Worm (Caenorhabditis elegans) whole organism, L1 larva: ENCODE measurements around the gene Y105C5B.17.
A peak's percentile ranks its signal among the peaks of the same experiment; 100 is the strongest.

Experiments
- C16A3.4 ChIP-seq: fragments of 150-350 bp; optimal IDR thresholded peaks from 2 replicates; lab custom pipeline; 2014; ENCODE audit warnings: missing biosample characterization, missing genetic modification characterization
- aly-2 ChIP-seq: fragments of 150-350 bp; optimal IDR thresholded peaks from 2 replicates; lab custom pipeline; 2014; ENCODE audit warnings: missing biosample characterization, missing genetic modification characterization
- ceh-88 ChIP-seq: fragments of 200-800 bp; sonication (Bioruptor generic); IDR thresholded peaks from 2 replicates; pipeline ENCODE4 v1.3.6; 2022; ENCODE audit warnings: missing genetic modification characterization, missing compliant biosample characterization
- ceh-90 ChIP-seq: sonication (generic microtip); optimal IDR thresholded peaks from 2 replicates; lab custom pipeline; 2016; ENCODE audit warnings: missing genetic modification characterization, missing compliant biosample characterization
- efl-1 ChIP-seq, 4 experiments: fragments of 150-350 bp; optimal IDR thresholded peaks in 3 of 4; peaks in 1 of 4; 1 replicate in 1 of 4; 2 replicates in 3 of 4; lab custom pipeline; 2014; ENCODE audit warnings: missing biosample characterization in 2 of 4, missing genetic modification characterization in 2 of 4, missing genetic modification reagents in 2 of 4
- egl-27 ChIP-seq, 2 experiments: fragments of 150-350 bp in 1 of 2; sonication (generic microtip); optimal IDR thresholded peaks; 3 replicates each; lab custom pipeline; 2017 to 2018; ENCODE audit warnings: missing biosample characterization in 2 of 2, missing genetic modification characterization in 2 of 2, missing genetic modification reagents in 2 of 2
- elt-2 ChIP-seq: sonication (generic microtip); optimal IDR thresholded peaks from 2 replicates; lab custom pipeline; 2016; ENCODE audit warnings: missing genetic modification characterization, mild to moderate bottlenecking, inconsistent platforms, missing compliant biosample characterization, missing genetic modification reagents
- elt-3 ChIP-seq, 6 experiments: fragments of 150-350 bp in 1 of 6; sonication (generic microtip); optimal IDR thresholded peaks; 2 replicates each; lab custom pipeline; 2017 to 2018; ENCODE audit warnings: missing biosample characterization in 6 of 6, missing genetic modification characterization in 6 of 6, inconsistent platforms in 1 of 6
- ets-5 ChIP-seq: fragments of 200-800 bp; sonication (Bioruptor generic); IDR thresholded peaks from 2 replicates; pipeline ENCODE4 v1.3.6; 2022; ENCODE audit warnings: missing genetic modification characterization, missing compliant biosample characterization
- fkh-10 ChIP-seq: sonication (generic microtip); optimal IDR thresholded peaks from 2 replicates; lab custom pipeline; 2017; ENCODE audit warnings: missing biosample characterization, missing genetic modification reagents, missing genetic modification characterization
- hlh-17 ChIP-seq: fragments of 200-800 bp; sonication (Bioruptor generic); optimal IDR thresholded peaks from 2 replicates; lab custom pipeline; 2018; ENCODE audit warnings: missing genetic modification characterization, mild to moderate bottlenecking, missing compliant biosample characterization, moderate library complexity, borderline replicate concordance
- hlh-4 ChIP-seq: sonication (generic microtip); optimal IDR thresholded peaks from 2 replicates; lab custom pipeline; 2016; ENCODE audit warnings: mild to moderate bottlenecking, missing genetic modification characterization, missing compliant biosample characterization
- lin-13 ChIP-seq: fragments of 150-350 bp; optimal IDR thresholded peaks from 2 replicates; lab custom pipeline; 2014; ENCODE audit warnings: missing biosample characterization, missing genetic modification reagents, missing genetic modification characterization
- lin-14 ChIP-seq: fragments of 200-800 bp; sonication (Bioruptor generic); optimal IDR thresholded peaks from 2 replicates; lab custom pipeline; 2018; ENCODE audit warnings: mild to moderate bottlenecking, missing genetic modification characterization, moderate library complexity, missing compliant biosample characterization
- lin-35 ChIP-seq, 2 experiments: fragments of 150-350 bp; optimal IDR thresholded peaks; 2 replicates each; lab custom pipeline; 2014; ENCODE audit warnings: missing biosample characterization in 2 of 2, missing genetic modification characterization in 2 of 2, missing genetic modification reagents in 2 of 2
- lin-39 ChIP-seq: fragments of 150-350 bp; optimal IDR thresholded peaks from 2 replicates; lab custom pipeline; 2014; ENCODE audit warnings: missing biosample characterization, missing genetic modification reagents, missing genetic modification characterization
- lir-3 ChIP-seq: sonication (generic microtip); optimal IDR thresholded peaks from 2 replicates; lab custom pipeline; 2016; ENCODE audit warnings: mild to moderate bottlenecking, missing genetic modification characterization, moderate library complexity, missing compliant biosample characterization; ENCODE audit not compliant: poor library complexity
- lsy-2 ChIP-seq, 2 experiments: fragments of 150-350 bp; optimal IDR thresholded peaks; 2 replicates each; lab custom pipeline; 2014; ENCODE audit warnings: missing biosample characterization in 2 of 2, missing genetic modification characterization in 2 of 2
- mab-9 ChIP-seq: fragments of 200-800 bp; sonication (Bioruptor generic); IDR thresholded peaks from 2 replicates; pipeline ENCODE4 v1.3.6; 2022; ENCODE audit warnings: missing genetic modification reagents, missing genetic modification characterization, missing compliant biosample characterization
- mep-1 ChIP-seq: fragments of 150-350 bp; optimal IDR thresholded peaks from 2 replicates; lab custom pipeline; 2014; ENCODE audit warnings: missing biosample characterization, missing genetic modification characterization
- nhr-11 ChIP-seq: fragments of 150-350 bp; optimal IDR thresholded peaks from 2 replicates; lab custom pipeline; 2014; ENCODE audit warnings: missing biosample characterization, missing genetic modification characterization
- nhr-12 ChIP-seq: sonication (generic microtip); optimal IDR thresholded peaks from 2 replicates; lab custom pipeline; 2017; ENCODE audit warnings: missing biosample characterization, missing genetic modification characterization
- nhr-20 ChIP-seq: sonication (generic microtip); optimal IDR thresholded peaks from 2 replicates; lab custom pipeline; 2016; ENCODE audit warnings: mild to moderate bottlenecking, missing genetic modification characterization, missing compliant biosample characterization
- nhr-71 ChIP-seq: sonication (generic microtip); optimal IDR thresholded peaks from 2 replicates; lab custom pipeline; 2016; ENCODE audit warnings: mild to moderate bottlenecking, missing genetic modification characterization, moderate library complexity, missing compliant biosample characterization
- nhr-76 ChIP-seq: sonication (generic microtip); optimal IDR thresholded peaks from 2 replicates; lab custom pipeline; 2017; ENCODE audit warnings: missing biosample characterization, missing genetic modification characterization
- nhr-85 ChIP-seq: sonication (generic microtip); peaks from one replicate; lab custom pipeline; 2016; ENCODE audit warnings: missing genetic modification characterization, inconsistent platforms, missing compliant biosample characterization
- nhr-90 ChIP-seq: sonication (generic microtip); optimal IDR thresholded peaks from 2 replicates; lab custom pipeline; 2016; ENCODE audit warnings: mild to moderate bottlenecking, missing genetic modification characterization, missing compliant biosample characterization; ENCODE audit not compliant: poor library complexity
- pag-3 ChIP-seq: sonication (generic microtip); optimal IDR thresholded peaks from 2 replicates; lab custom pipeline; 2017; ENCODE audit warnings: missing genetic modification characterization, mild to moderate bottlenecking, missing compliant biosample characterization, antibody characterized with exemption, borderline replicate concordance; ENCODE audit not compliant: insufficient read depth
- pax-3 ChIP-seq: fragments of 200-800 bp; sonication (Bioruptor generic); optimal IDR thresholded peaks from 2 replicates; lab custom pipeline; 2018; ENCODE audit warnings: mild to moderate bottlenecking, missing genetic modification characterization, moderate library complexity, missing compliant biosample characterization
- pqm-1 ChIP-seq: sonication (generic microtip); optimal IDR thresholded peaks from 3 replicates; lab custom pipeline; 2017; ENCODE audit warnings: missing biosample characterization, missing genetic modification characterization
- sox-4 ChIP-seq: sonication (generic microtip); optimal IDR thresholded peaks from 2 replicates; lab custom pipeline; 2016; ENCODE audit warnings: missing genetic modification characterization, missing compliant biosample characterization
- sptf-1 ChIP-seq: fragments of 150-350 bp; optimal IDR thresholded peaks from 2 replicates; lab custom pipeline; 2014; ENCODE audit warnings: missing biosample characterization, missing genetic modification characterization
- sup-37 ChIP-seq: fragments of 200-800 bp; sonication (Bioruptor generic); optimal IDR thresholded peaks from 2 replicates; lab custom pipeline; 2018; ENCODE audit warnings: mild to moderate bottlenecking, missing genetic modification characterization, missing compliant biosample characterization
- tbx-2 ChIP-seq: sonication (generic microtip); optimal IDR thresholded peaks from 2 replicates; lab custom pipeline; 2016; ENCODE audit warnings: missing genetic modification characterization, missing compliant biosample characterization
- unc-130 ChIP-seq: fragments of 150-350 bp; optimal IDR thresholded peaks from 2 replicates; lab custom pipeline; 2017; ENCODE audit warnings: missing biosample characterization, missing genetic modification characterization, inconsistent platforms
- unc-62 ChIP-seq: fragments of 150-350 bp; optimal IDR thresholded peaks from 2 replicates; lab custom pipeline; 2014; ENCODE audit warnings: missing biosample characterization, missing genetic modification reagents, missing genetic modification characterization
- unc-86 ChIP-seq: sonication (generic microtip); optimal IDR thresholded peaks from 2 replicates; lab custom pipeline; 2016; ENCODE audit warnings: missing genetic modification characterization, missing compliant biosample characterization
- unc-98 ChIP-seq: fragments of 200-800 bp; sonication (Bioruptor generic); IDR thresholded peaks from 2 replicates; pipeline ENCODE4 v1.3.6; 2022; ENCODE audit warnings: missing genetic modification characterization, missing compliant biosample characterization
- zag-1 ChIP-seq: fragments of 150-350 bp; optimal IDR thresholded peaks from 2 replicates; lab custom pipeline; 2014; ENCODE audit warnings: missing biosample characterization, missing genetic modification characterization
- zip-4 ChIP-seq: fragments of 200-800 bp; sonication (Bioruptor generic); optimal IDR thresholded peaks from 2 replicates; lab custom pipeline; 2018; ENCODE audit warnings: mild to moderate bottlenecking, missing genetic modification characterization, moderate library complexity, missing compliant biosample characterization
- ztf-4 ChIP-seq: fragments of 150-350 bp; optimal IDR thresholded peaks from 2 replicates; lab custom pipeline; 2014; ENCODE audit warnings: missing biosample characterization, missing genetic modification characterization

The Y105C5B.17 gene

ce11 chrIV:15962801-15963200 is at the start of gene Y105C5B.17:
Gene Y105C5B.17 (plus strand): TSS chrIV:15963101.
- TF ChIP-seq zip-4 = no peak
- TF ChIP-seq unc-130 (tag; lab: Kevin White, UChicago) = no peak
- TF ChIP-seq efl-1 (optimal IDR thresholded peaks at IDR 0.05; lab: Kevin White, UChicago) = no peak
- TF ChIP-seq efl-1 (GFP tag; optimal IDR thresholded peaks at IDR 0.05 in 1 of 2; lab: Kevin White, UChicago) = no peak
- TF ChIP-seq C16A3.4 (tag; lab: Kevin White, UChicago) = no peak
- no peak for TF ChIP-seq lin-13 (GFP tag; lab: Kevin White, UChicago)

- TF ChIP-seq elt-2 (no peak), nhr-11 (tag; lab: Kevin White, UChicago) (no peak), egl-27 (tag; optimal IDR thresholded peaks at IDR 0.05; lab: Kevin White, UChicago) (no peak)
- TF ChIP-seq, all 84 proteins: peak for 0
Measured at ce11 chrIV:15915061-15915460, 47.8 kb upstream of the Y105C5B.17 start.

ce11 chrIV:15923000-15923399 is 39.9 kb upstream of the Y105C5B.17 start:
- TF ChIP-seq nhr-76 (no peak), zag-1 (tag; lab: Kevin White, UChicago) (no peak), efl-1 (optimal IDR thresholded peaks at IDR 0.05; lab: Kevin White, UChicago) (no peak), efl-1 (GFP tag; optimal IDR thresholded peaks at IDR 0.05 in 1 of 2; lab: Kevin White, UChicago) (peak in 1 of 2 experiments; percentile 5), ceh-90 (tag; lab: Kevin White, UChicago) (no peak), sox-4 (tag; lab: Kevin White, UChicago) (no peak)
- TF ChIP-seq, all 84 proteins: peak for 1

ce11 chrIV:15926746-15927145 is 36.2 kb upstream of the Y105C5B.17 start, which contains the start of gene Y105C5B.8:
Gene Y105C5B.8 (minus strand): TSS chrIV:15926846.
- TF ChIP-seq zip-4 = no peak
- no peak for TF ChIP-seq nhr-12 (tag; lab: Kevin White, UChicago)
- TF ChIP-seq sptf-1 (tag; lab: Kevin White, UChicago) = no peak
- TF ChIP-seq lin-14 (GFP tag; lab: Kevin White, UChicago) = no peak
- no peak for TF ChIP-seq hlh-4
- no peak for TF ChIP-seq nhr-20 (tag; lab: Kevin White, UChicago)
- no peak for TF ChIP-seq fkh-10 (GFP tag; lab: Kevin White, UChicago)
- no peak for TF ChIP-seq hlh-17 (GFP tag; lab: Kevin White, UChicago)
- TF ChIP-seq aly-2 (tag; lab: Kevin White, UChicago) = no peak
- TF ChIP-seq, all 84 proteins: peak for 0

DNA sequence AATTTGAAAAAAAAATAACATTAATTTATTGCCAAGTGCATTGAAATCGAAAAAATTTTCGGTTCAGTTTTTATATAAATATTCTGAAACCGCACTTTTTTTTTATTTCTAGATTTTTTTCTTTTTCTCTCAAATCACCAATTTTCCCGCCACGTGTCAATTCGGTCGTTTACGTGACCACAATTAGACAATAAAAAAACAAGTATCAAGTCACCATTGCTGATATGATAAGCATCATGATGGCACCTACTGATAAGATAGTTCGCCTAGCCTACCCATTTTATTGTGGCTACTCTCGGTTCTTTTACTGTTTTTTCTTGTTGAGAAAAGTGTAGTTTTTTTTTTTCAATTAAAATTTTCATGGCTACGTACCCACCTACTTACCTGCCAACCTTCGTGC is 33.1 kb upstream of the Y105C5B.17 start:
- TF ChIP-seq lin-35 (GFP tag; optimal IDR thresholded peaks at IDR 0.05; lab: Kevin White, UChicago) (peak in 1 of 2 experiments; percentile 32), lir-3 (tag; lab: Kevin White, UChicago) (no peak), ets-5 (GFP tag; lab: Robert Waterston, UW) (no peak), nhr-90 (tag; lab: Kevin White, UChicago) (peak; percentile 12), pax-3 (tag; lab: Kevin White, UChicago) (no peak), pqm-1 (tag; lab: Kevin White, UChicago) (peak; percentile 12), sup-37 (no peak), elt-3 (tag; optimal IDR thresholded peaks at IDR 0.05; lab: Kevin White, UChicago) (peak; percentile 11 to 97 (median 89)), unc-86 (tag; lab: Kevin White, UChicago) (no peak), tbx-2 (tag; lab: Kevin White, UChicago) (no peak), lsy-2 (tag; optimal IDR thresholded peaks at IDR 0.05; lab: Kevin White, UChicago) (no peak), nhr-20 (tag; lab: Kevin White, UChicago) (peak; percentile 56), elt-2 (peak; percentile 82)

ce11 chrIV:15930281-15930680 is 32.6 kb upstream of the Y105C5B.17 start, which contains the start of gene Y105C5B.9:
Gene Y105C5B.9 (plus strand): TSS chrIV:15930581.
- no peak for TF ChIP-seq unc-98 (GFP tag; lab: Robert Waterston, UW)
- TF ChIP-seq hlh-4 = no peak
- no peak for TF ChIP-seq C16A3.4 (tag; lab: Kevin White, UChicago)
- TF ChIP-seq unc-62 (GFP tag; lab: Kevin White, UChicago) = no peak
- TF ChIP-seq mab-9 (GFP tag; lab: Robert Waterston, UW) = no peak
- no peak for TF ChIP-seq sptf-1 (tag; lab: Kevin White, UChicago)
- no peak for TF ChIP-seq nhr-71 (tag; lab: Kevin White, UChicago)
- no peak for TF ChIP-seq pag-3 (tag; lab: Kevin White, UChicago)
- no peak for TF ChIP-seq ets-5 (GFP tag; lab: Robert Waterston, UW)
- no peak for TF ChIP-seq pax-3 (tag; lab: Kevin White, UChicago)
- no peak for TF ChIP-seq ztf-4 (tag; lab: Kevin White, UChicago)
- no peak for TF ChIP-seq nhr-85 (tag; lab: Kevin White, UChicago)
- TF ChIP-seq nhr-20 (tag; lab: Kevin White, UChicago) = no peak
- TF ChIP-seq lin-13 (GFP tag; lab: Kevin White, UChicago) = no peak
- no peak for TF ChIP-seq lin-39 (tag; lab: Kevin White, UChicago)
- TF ChIP-seq mep-1 (tag; lab: Kevin White, UChicago) = no peak
- no peak for TF ChIP-seq ceh-88
